Worm (Caenorhabditis elegans) whole organism, L3 larva: Measurements from ENCODE around the gene M199.136.
A peak's percentile ranks its signal among the peaks of the same experiment; 100 is the strongest.

Experiments used
- ama-1 ChIP-seq: fragments of 150-350 bp; optimal IDR thresholded peaks from 2 replicates; lab custom pipeline; 2018
- ceh-16 ChIP-seq: sonication (generic microtip); optimal IDR thresholded peaks from 2 replicates; lab custom pipeline; 2017; ENCODE audit warnings: missing biosample characterization, missing genetic modification characterization
- ceh-28 ChIP-seq: fragments of 150-350 bp; optimal IDR thresholded peaks from 2 replicates; lab custom pipeline; 2014; ENCODE audit warnings: missing biosample characterization, missing genetic modification reagents, missing genetic modification characterization
- ceh-82 ChIP-seq: fragments of 150-350 bp; optimal IDR thresholded peaks from 2 replicates; lab custom pipeline; 2014; ENCODE audit warnings: missing biosample characterization, missing genetic modification characterization
- ceh-9 ChIP-seq: sonication (generic microtip); optimal IDR thresholded peaks from 2 replicates; lab custom pipeline; 2018; ENCODE audit warnings: missing biosample characterization, missing genetic modification characterization
- daf-12 ChIP-seq: fragments of 150-350 bp; optimal IDR thresholded peaks from 2 replicates; lab custom pipeline; 2014; ENCODE audit warnings: missing biosample characterization, missing genetic modification reagents, missing genetic modification characterization
- egl-5 ChIP-seq: fragments of 150-350 bp; optimal IDR thresholded peaks from 2 replicates; lab custom pipeline; 2017; ENCODE audit warnings: missing biosample characterization, missing genetic modification reagents, missing genetic modification characterization, inconsistent platforms
- elt-1 ChIP-seq: fragments of 150-350 bp; optimal IDR thresholded peaks from 2 replicates; lab custom pipeline; 2014; ENCODE audit warnings: missing biosample characterization, missing genetic modification characterization
- elt-3 ChIP-seq, 3 experiments: fragments of 150-350 bp in 1 of 3; sonication (generic microtip) in 2 of 3; optimal IDR thresholded peaks; 2 replicates in 2 of 3; 4 replicates in 1 of 3; lab custom pipeline; 2014 to 2017; ENCODE audit warnings: missing biosample characterization in 3 of 3, missing genetic modification characterization in 3 of 3
- fkh-10 ChIP-seq: sonication (generic microtip); optimal IDR thresholded peaks from 2 replicates; lab custom pipeline; 2017; ENCODE audit warnings: missing biosample characterization, missing genetic modification reagents, missing genetic modification characterization
- hmg-11 ChIP-seq: sonication (generic microtip); optimal IDR thresholded peaks from 2 replicates; lab custom pipeline; 2016; ENCODE audit warnings: missing genetic modification characterization, missing compliant biosample characterization
- jun-1 ChIP-seq: fragments of 150-350 bp; optimal IDR thresholded peaks from 2 replicates; lab custom pipeline; 2014; ENCODE audit warnings: missing biosample characterization, missing genetic modification reagents, missing genetic modification characterization
- lin-15B ChIP-seq: fragments of 150-350 bp; optimal IDR thresholded peaks from 2 replicates; lab custom pipeline; 2014; ENCODE audit warnings: missing biosample characterization, missing genetic modification characterization
- lin-39 ChIP-seq: fragments of 150-350 bp; optimal IDR thresholded peaks from 2 replicates; lab custom pipeline; 2018; ENCODE audit warnings: missing biosample characterization, missing genetic modification reagents, missing genetic modification characterization
- lsy-12 ChIP-seq: sonication (generic microtip); optimal IDR thresholded peaks from 2 replicates; lab custom pipeline; 2016; ENCODE audit warnings: mild to moderate bottlenecking, missing genetic modification characterization, missing compliant biosample characterization
- mdl-1 ChIP-seq: fragments of 150-350 bp; optimal IDR thresholded peaks from 2 replicates; lab custom pipeline; 2014; ENCODE audit warnings: missing biosample characterization, missing genetic modification characterization
- mml-1 ChIP-seq: fragments of 150-350 bp; sonication (generic microtip); optimal IDR thresholded peaks from 3 replicates; lab custom pipeline; 2014; ENCODE audit warnings: missing biosample characterization, missing genetic modification characterization
- nfya-1 ChIP-seq: sonication (generic microtip); optimal IDR thresholded peaks from 2 replicates; lab custom pipeline; 2017; ENCODE audit warnings: missing genetic modification characterization, mild to moderate bottlenecking, missing compliant biosample characterization, antibody characterized with exemption, moderate library complexity; ENCODE audit not compliant: insufficient read depth
- nhr-11 ChIP-seq: fragments of 150-350 bp; optimal IDR thresholded peaks from 2 replicates; lab custom pipeline; 2014; ENCODE audit warnings: missing biosample characterization, missing genetic modification characterization
- nhr-12 ChIP-seq: fragments of 150-350 bp; optimal IDR thresholded peaks from 2 replicates; lab custom pipeline; 2014; ENCODE audit warnings: missing biosample characterization, missing genetic modification characterization
- nhr-23 ChIP-seq: fragments of 150-350 bp; optimal IDR thresholded peaks from 2 replicates; lab custom pipeline; 2014; ENCODE audit warnings: missing biosample characterization, missing genetic modification reagents, missing genetic modification characterization
- nhr-237 ChIP-seq: fragments of 150-350 bp; optimal IDR thresholded peaks from 2 replicates; lab custom pipeline; 2014; ENCODE audit warnings: missing biosample characterization, missing genetic modification characterization
- nhr-25 ChIP-seq: sonication (generic microtip); optimal IDR thresholded peaks from 2 replicates; lab custom pipeline; 2017; ENCODE audit warnings: missing biosample characterization, missing genetic modification characterization
- nhr-43 ChIP-seq: sonication (generic microtip); optimal IDR thresholded peaks from 2 replicates; lab custom pipeline; 2016; ENCODE audit warnings: mild to moderate bottlenecking, missing genetic modification characterization, missing compliant biosample characterization; ENCODE audit not compliant: poor library complexity, severe bottlenecking
- nhr-67 ChIP-seq: fragments of 150-350 bp; optimal IDR thresholded peaks from 2 replicates; lab custom pipeline; 2014; ENCODE audit warnings: missing biosample characterization, missing genetic modification characterization
- nhr-77 ChIP-seq: fragments of 150-350 bp; optimal IDR thresholded peaks from 2 replicates; lab custom pipeline; 2014; ENCODE audit warnings: missing biosample characterization, missing genetic modification characterization
- pha-4 ChIP-seq: fragments of 150-350 bp; optimal IDR thresholded peaks from 2 replicates; lab custom pipeline; 2014; ENCODE audit warnings: missing biosample characterization, missing genetic modification reagents, missing genetic modification characterization
- pqm-1 ChIP-seq: fragments of 150-350 bp; optimal IDR thresholded peaks from 2 replicates; lab custom pipeline; 2017; ENCODE audit warnings: missing biosample characterization, missing genetic modification characterization, inconsistent platforms
- tbx-2 ChIP-seq: sonication (generic microtip); optimal IDR thresholded peaks from 2 replicates; lab custom pipeline; 2016; ENCODE audit warnings: mild to moderate bottlenecking, missing genetic modification characterization, missing compliant biosample characterization
- unc-39 ChIP-seq: sonication (generic microtip); optimal IDR thresholded peaks from 4 replicates; lab custom pipeline; 2017; ENCODE audit warnings: missing biosample characterization, missing genetic modification characterization
- unc-62 ChIP-seq: fragments of 150-350 bp; sonication (generic microtip); optimal IDR thresholded peaks from 4 replicates; lab custom pipeline; 2014; ENCODE audit warnings: missing biosample characterization, missing genetic modification reagents, missing genetic modification characterization
- ztf-11 ChIP-seq: fragments of 150-350 bp; optimal IDR thresholded peaks from 2 replicates; lab custom pipeline; 2014; ENCODE audit warnings: missing biosample characterization, missing genetic modification characterization
- ztf-4 ChIP-seq: fragments of 150-350 bp; optimal IDR thresholded peaks from 2 replicates; lab custom pipeline; 2014; ENCODE audit warnings: missing biosample characterization, missing genetic modification characterization

M199.136 gene

ce11 chrIV:15103224-15103679 lies 15.2 kb upstream of the M199.136 start, which contains the start of gene srt-44:
Gene srt-44, plus strand, starts transcription at chrIV:15103629.
- TF ChIP-seq nhr-23 (no peak), nhr-43 (tag; lab: Kevin White, UChicago) (no peak), tbx-2 (tag; lab: Kevin White, UChicago) (no peak), daf-12 (tag; lab: Kevin White, UChicago) (no peak), nfya-1 (tag; lab: Kevin White, UChicago) (no peak), nhr-11 (tag; lab: Kevin White, UChicago) (no peak), pha-4 (tag; lab: Kevin White, UChicago) (no peak), lin-39 (tag; lab: Kevin White, UChicago) (no peak), nhr-237 (tag; lab: Kevin White, UChicago) (no peak), nhr-12 (no peak), unc-62 (GFP tag; lab: Kevin White, UChicago) (no peak), nhr-77 (tag; lab: Kevin White, UChicago) (no peak), mdl-1 (tag; lab: Kevin White, UChicago) (no peak), nhr-25 (tag; lab: Kevin White, UChicago) (no peak)
- TF ChIP-seq, all 47 proteins: peak for 0

- no peak for TF ChIP-seq tbx-2 (tag; lab: Kevin White, UChicago)
- peak; percentile 35 for TF ChIP-seq pha-4 (tag; lab: Kevin White, UChicago)
- no peak for TF ChIP-seq ztf-4 (tag; lab: Kevin White, UChicago)
- peak; percentile 24 for TF ChIP-seq pqm-1 (tag; lab: Kevin White, UChicago)
- TF ChIP-seq ceh-82: no peak
- no peak for TF ChIP-seq ama-1 (lab: Kevin White, UChicago)
- TF ChIP-seq ceh-28 (tag; lab: Kevin White, UChicago): peak; percentile 28
- no peak for TF ChIP-seq lsy-12
Measured at ce11 chrIV:15107218-15107617, 11.3 kb upstream of the M199.136 start.

ce11 chrIV:15108475-15108874 lies 10.0 kb upstream of the M199.136 start, which contains the start of gene M199.2:
Gene M199.2, plus strand, starts transcription at chrIV:15108775.
- TF ChIP-seq ama-1 (lab: Kevin White, UChicago) (no peak), ceh-82 (no peak), unc-39 (tag; lab: Kevin White, UChicago) (no peak), ceh-16 (tag; lab: Kevin White, UChicago) (no peak), mml-1 (tag; lab: Kevin White, UChicago) (no peak), egl-5 (tag; lab: Kevin White, UChicago) (no peak), fkh-10 (no peak), hmg-11 (no peak), nhr-12 (no peak), jun-1 (tag; lab: Kevin White, UChicago) (no peak)

ce11 chrIV:15113117-15113516 lies 5.4 kb upstream of the M199.136 start, which contains the start of gene M199.134:
Gene M199.134, minus strand, starts transcription at chrIV:15113217.
- TF ChIP-seq nhr-67 (tag; lab: Kevin White, UChicago) (no peak), jun-1 (tag; lab: Kevin White, UChicago) (no peak), ztf-11 (tag; lab: Kevin White, UChicago) (no peak), pqm-1 (tag; lab: Kevin White, UChicago) (no peak), egl-5 (tag; lab: Kevin White, UChicago) (no peak), ceh-9 (tag; lab: Kevin White, UChicago) (no peak), elt-3 (tag; optimal IDR thresholded peaks at IDR 0.05; lab: Kevin White, UChicago) (no peak), lin-15B (tag; lab: Kevin White, UChicago) (no peak)

- TF ChIP-seq egl-5 (tag; lab: Kevin White, UChicago) (no peak), nhr-11 (tag; lab: Kevin White, UChicago) (no peak), ztf-11 (tag; lab: Kevin White, UChicago) (no peak), nhr-23 (no peak), jun-1 (tag; lab: Kevin White, UChicago) (no peak), elt-3 (tag; optimal IDR thresholded peaks at IDR 0.05; lab: Kevin White, UChicago) (no peak), ama-1 (lab: Kevin White, UChicago) (no peak), ceh-16 (tag; lab: Kevin White, UChicago) (no peak), ceh-28 (tag; lab: Kevin White, UChicago) (no peak), pqm-1 (tag; lab: Kevin White, UChicago) (no peak), elt-1 (tag; lab: Kevin White, UChicago) (no peak), mml-1 (tag; lab: Kevin White, UChicago) (no peak), tbx-2 (tag; lab: Kevin White, UChicago) (no peak)
- TF ChIP-seq, all 47 proteins: peak for 0
Measured at ce11 chrIV:15114324-15114723, 4.2 kb upstream of the M199.136 start, which contains the start of gene M199.135. Gene M199.135, plus strand, starts transcription at chrIV:15114624.
